Fruit fly (Drosophila melanogaster) whole organism, prepupa: ENCODE data around the gene Nf-YA.
A peak's percentile ranks its signal among the peaks of the same experiment; 100 is the strongest.

Source experiments
- CG10631 ChIP-seq: fragments of 200-800 bp; sonication (Bioruptor generic); optimal IDR thresholded peaks from 2 replicates; lab custom pipeline; 2016; ENCODE audit warnings: missing biosample characterization, missing genetic modification characterization
- CG11294 ChIP-seq: fragments of 200-800 bp; sonication (Bioruptor generic); IDR thresholded peaks from 2 replicates; pipeline ENCODE4 v1.3.6; 2022; ENCODE audit warnings: missing biosample characterization, missing genetic modification characterization
- CG15336 ChIP-seq: fragments of 200-800 bp; sonication (Bioruptor generic); IDR thresholded peaks from 2 replicates; pipeline ENCODE4 v1.3.6; 2022; ENCODE audit warnings: missing biosample characterization, missing genetic modification characterization
- CG1621 ChIP-seq: fragments of 200-800 bp; sonication (Bioruptor generic); optimal IDR thresholded peaks from 3 replicates; lab custom pipeline; 2018; ENCODE audit warnings: missing biosample characterization, mild to moderate bottlenecking, missing genetic modification characterization
- CG16779 ChIP-seq: fragments of 200-800 bp; sonication (Bioruptor generic); optimal IDR thresholded peaks from 3 replicates; lab custom pipeline; 2017; ENCODE audit warnings: missing biosample characterization, mild to moderate bottlenecking, missing genetic modification characterization
- CG3032 ChIP-seq: fragments of 200-800 bp; optimal IDR thresholded peaks from 2 replicates; lab custom pipeline; 2019; ENCODE audit warnings: missing biosample characterization, mild to moderate bottlenecking, missing genetic modification characterization, moderate library complexity
- CG31627 ChIP-seq: fragments of 200-800 bp; sonication (Bioruptor generic); optimal IDR thresholded peaks from 3 replicates; lab custom pipeline; 2016; ENCODE audit warnings: missing biosample characterization, missing genetic modification characterization
- CG32006 ChIP-seq: fragments of 200-800 bp; sonication (Bioruptor generic); optimal IDR thresholded peaks from 3 replicates; lab custom pipeline; 2017; ENCODE audit warnings: missing biosample characterization, mild to moderate bottlenecking, missing genetic modification characterization
- CG34406 ChIP-seq: fragments of 200-800 bp; sonication (Bioruptor generic); optimal IDR thresholded peaks from 3 replicates; lab custom pipeline; 2016; ENCODE audit warnings: missing biosample characterization, missing genetic modification characterization
- CG6163 ChIP-seq: fragments of 200-800 bp; sonication (Bioruptor generic); IDR thresholded peaks from 3 replicates; pipeline ENCODE4 v1.3.6; 2022; ENCODE audit warnings: missing biosample characterization, missing genetic modification characterization
- CG6276 ChIP-seq: fragments of 200-800 bp; sonication (Bioruptor generic); optimal IDR thresholded peaks from 2 replicates; lab custom pipeline; 2017; ENCODE audit warnings: missing biosample characterization, mild to moderate bottlenecking, missing genetic modification characterization
- CG6792 ChIP-seq: fragments of 200-800 bp; sonication (Bioruptor generic); optimal IDR thresholded peaks from 3 replicates; lab custom pipeline; 2016; ENCODE audit warnings: missing biosample characterization, missing genetic modification characterization
- CG6854 ChIP-seq: fragments of 200-800 bp; sonication (Bioruptor generic); optimal IDR thresholded peaks from 2 replicates; lab custom pipeline; 2017; ENCODE audit warnings: missing biosample characterization, mild to moderate bottlenecking, missing genetic modification characterization
- CG7368 ChIP-seq: fragments of 200-800 bp; sonication (Bioruptor generic); optimal IDR thresholded peaks from 3 replicates; lab custom pipeline; 2016; ENCODE audit warnings: missing biosample characterization, missing genetic modification characterization
- CG8119 ChIP-seq: fragments of 200-800 bp; sonication (Bioruptor generic); IDR thresholded peaks from 3 replicates; pipeline ENCODE4 v1.3.6; 2022; ENCODE audit warnings: missing biosample characterization, missing genetic modification characterization
- CG8319 ChIP-seq: fragments of 200-800 bp; sonication (Bioruptor generic); optimal IDR thresholded peaks from 3 replicates; lab custom pipeline; 2016; ENCODE audit warnings: missing biosample characterization, missing genetic modification characterization
- CG8632 ChIP-seq: fragments of 200-800 bp; sonication (Bioruptor generic); optimal IDR thresholded peaks from 3 replicates; lab custom pipeline; 2016; ENCODE audit warnings: missing biosample characterization, missing genetic modification characterization
- Eip78C ChIP-seq: fragments of 200-800 bp; sonication (Bioruptor generic); peaks from one replicate; lab custom pipeline; 2016; ENCODE audit warnings: missing biosample characterization, missing genetic modification characterization
- Ets21C ChIP-seq: fragments of 200-800 bp; sonication (Bioruptor generic); optimal IDR thresholded peaks from 3 replicates; lab custom pipeline; 2016; ENCODE audit warnings: missing biosample characterization, missing genetic modification characterization
- Gug ChIP-seq: fragments of 200-800 bp; sonication (Bioruptor generic); IDR thresholded peaks from 2 replicates; pipeline ENCODE4 v1.3.6; 2022; ENCODE audit warnings: missing biosample characterization, missing genetic modification characterization
- Hr39 ChIP-seq: fragments of 200-800 bp; sonication (Bioruptor generic); optimal IDR thresholded peaks from 2 replicates; lab custom pipeline; 2016; ENCODE audit warnings: missing biosample characterization, missing genetic modification characterization
- Met ChIP-seq: fragments of 200-800 bp; sonication (Bioruptor generic); optimal IDR thresholded peaks from 3 replicates; lab custom pipeline; 2016; ENCODE audit warnings: missing biosample characterization, missing genetic modification characterization
- Sox14 ChIP-seq: fragments of 200-800 bp; sonication (Bioruptor generic); optimal IDR thresholded peaks from 3 replicates; lab custom pipeline; 2016; ENCODE audit warnings: missing biosample characterization, missing genetic modification characterization
- cyc ChIP-seq: fragments of 200-800 bp; sonication (Bioruptor generic); optimal IDR thresholded peaks from 3 replicates; lab custom pipeline; 2016; ENCODE audit warnings: missing biosample characterization, missing genetic modification characterization
- dac ChIP-seq: fragments of 200-800 bp; sonication (Bioruptor generic); optimal IDR thresholded peaks from 2 replicates; lab custom pipeline; 2017; ENCODE audit warnings: missing biosample characterization, mild to moderate bottlenecking, missing genetic modification characterization
- dsx ChIP-seq: fragments of 200-800 bp; optimal IDR thresholded peaks from 3 replicates; lab custom pipeline; 2019; ENCODE audit warnings: missing biosample characterization, mild to moderate bottlenecking, missing genetic modification characterization, moderate library complexity; ENCODE audit not compliant: poor library complexity, severe bottlenecking
- eg ChIP-seq: fragments of 200-800 bp; sonication (Bioruptor generic); IDR thresholded peaks from 3 replicates; pipeline ENCODE4 v1.3.6; 2022; ENCODE audit warnings: missing biosample characterization, missing genetic modification characterization
- esn ChIP-seq: fragments of 200-800 bp; sonication (Bioruptor generic); optimal IDR thresholded peaks from 2 replicates; lab custom pipeline; 2016; ENCODE audit warnings: missing biosample characterization, mild to moderate bottlenecking, missing genetic modification characterization, moderate library complexity
- fd85E ChIP-seq: fragments of 200-800 bp; sonication (Bioruptor generic); optimal IDR thresholded peaks from 3 replicates; lab custom pipeline; 2016; ENCODE audit warnings: missing biosample characterization, missing genetic modification characterization
- fkh ChIP-seq: fragments of 200-800 bp; sonication (Bioruptor generic); optimal IDR thresholded peaks from 3 replicates; lab custom pipeline; 2017; ENCODE audit warnings: missing biosample characterization, mild to moderate bottlenecking, missing genetic modification characterization, moderate library complexity
- lz ChIP-seq: fragments of 200-800 bp; sonication (Bioruptor generic); optimal IDR thresholded peaks from 3 replicates; lab custom pipeline; 2016; ENCODE audit warnings: missing biosample characterization, missing genetic modification characterization
- net ChIP-seq: fragments of 200-800 bp; sonication (Bioruptor generic); optimal IDR thresholded peaks from 3 replicates; lab custom pipeline; 2016; ENCODE audit warnings: missing biosample characterization, missing genetic modification characterization
- pdm3 ChIP-seq: fragments of 200-800 bp; sonication (Bioruptor generic); optimal IDR thresholded peaks from 3 replicates; lab custom pipeline; 2016; ENCODE audit warnings: missing biosample characterization, missing genetic modification characterization
- salr ChIP-seq, 2 experiments: fragments of 200-800 bp; sonication (Bioruptor generic); optimal IDR thresholded peaks; 3 replicates each; lab custom pipeline; 2016 to 2018; ENCODE audit warnings: missing biosample characterization in 2 of 2, missing genetic modification characterization in 2 of 2, mild to moderate bottlenecking in 1 of 2
- ss ChIP-seq, 2 experiments: fragments of 200-800 bp; sonication (Bioruptor generic); optimal IDR thresholded peaks; 2 replicates in 1 of 2; 3 replicates in 1 of 2; lab custom pipeline; 2017 to 2018; ENCODE audit warnings: mild to moderate bottlenecking in 2 of 2, missing biosample characterization in 2 of 2, missing genetic modification characterization in 2 of 2, moderate library complexity in 1 of 2
- svp ChIP-seq: fragments of 200-800 bp; sonication (Bioruptor generic); peaks from one replicate; lab custom pipeline; 2016; ENCODE audit warnings: missing biosample characterization, missing genetic modification characterization
- vri ChIP-seq: fragments of 200-800 bp; sonication (Bioruptor generic); optimal IDR thresholded peaks from 3 replicates; lab custom pipeline; 2016; ENCODE audit warnings: missing biosample characterization, mild to moderate bottlenecking, missing genetic modification characterization

Nf-YA gene

dm6 chr3L:9489133-9489532 is 47.1 kb upstream of the Nf-YA start, which contains the start of gene CG32036:
Gene CG32036 (minus strand): TSS chr3L:9489233.
- TF ChIP-seq Met (GFP tag; lab: Kevin White, UChicago) (no peak), eg (GFP tag; lab: Robert Waterston, UW) (0 out of 3 replicates have a peak, but pooled peaks have one; percentile 36)

- TF ChIP-seq CG15336 (0 out of 2 replicates have a peak, but pooled peaks have one; percentile 27), CG11294 (GFP tag; lab: Robert Waterston, UW) (no peak), CG8632 (GFP tag; lab: Kevin White, UChicago) (no peak), CG8319 (GFP tag; lab: Kevin White, UChicago) (no peak), CG16779 (no peak), esn (GFP tag; lab: Kevin White, UChicago) (no peak), CG6276 (GFP tag; lab: Kevin White, UChicago) (no peak)
Measured at dm6 chr3L:9487586-9487985, 45.5 kb upstream of the Nf-YA start, which contains the start of gene pall. Gene pall (minus strand): TSS chr3L:9487790.

dm6 chr3L:9476829-9477228 is 34.8 kb upstream of the Nf-YA start, which contains the start of the genes Uch-L5 and Jarid2:
Gene Uch-L5 (minus strand): TSS chr3L:9476965.
Gene Jarid2 (plus strand): TSS chr3L:9477038.
- TF ChIP-seq CG32006 (GFP tag; lab: Kevin White, UChicago) (no peak), ss (GFP tag; optimal IDR thresholded peaks at IDR 0.05; lab: Kevin White, UChicago) (peak in 1 of 2 experiments; percentile 33), CG1621 (tag; lab: Kevin White, UChicago) (peak; percentile 59), fkh (peak; percentile 13), lz (GFP tag; lab: Kevin White, UChicago) (peak; percentile 35), net (GFP tag; lab: Kevin White, UChicago) (no peak), CG3032 (peak; percentile 27), CG10631 (no peak), CG8319 (GFP tag; lab: Kevin White, UChicago) (peak; percentile 9), pdm3 (no peak), Eip78C (GFP tag; lab: Kevin White, UChicago) (no peak), CG8119 (GFP tag; lab: Robert Waterston, UW) (no peak), CG6792 (peak; percentile 22), CG6163 (GFP tag; lab: Robert Waterston, UW) (no peak), cyc (GFP tag; lab: Kevin White, UChicago) (peak; percentile 65), vri (GFP tag; lab: Kevin White, UChicago) (peak; percentile 13), dac (GFP tag; lab: Kevin White, UChicago) (no peak), CG31627 (peak; percentile 63), Gug (GFP tag; lab: Robert Waterston, UW) (no peak), salr (GFP tag; optimal IDR thresholded peaks at IDR 0.05; lab: Kevin White, UChicago) (peak in 1 of 2 experiments; percentile 16), Sox14 (GFP tag; lab: Kevin White, UChicago) (peak; percentile 92), fd85E (GFP tag; lab: Kevin White, UChicago) (no peak), CG7368 (GFP tag; lab: Kevin White, UChicago) (no peak), esn (GFP tag; lab: Kevin White, UChicago) (peak; percentile 72), dsx (GFP tag; lab: Kevin White, UChicago) (no peak), CG6854 (GFP tag; lab: Kevin White, UChicago) (peak; percentile 73)

dm6 chr3L:9471151-9471903 is 29.3 kb upstream of the Nf-YA start:
- TF ChIP-seq Hr39 (GFP tag; lab: Kevin White, UChicago) (no peak), svp (GFP tag; lab: Kevin White, UChicago) (no peak), CG11294 (GFP tag; lab: Robert Waterston, UW) (no peak), fkh (no peak), CG6276 (GFP tag; lab: Kevin White, UChicago) (no peak), ss (GFP tag; optimal IDR thresholded peaks at IDR 0.05; lab: Kevin White, UChicago) (no peak), CG34406 (GFP tag; lab: Kevin White, UChicago) (no peak), Eip78C (GFP tag; lab: Kevin White, UChicago) (no peak), esn (GFP tag; lab: Kevin White, UChicago) (no peak), Met (GFP tag; lab: Kevin White, UChicago) (no peak), Ets21C (GFP tag; lab: Kevin White, UChicago) (no peak)
- TF ChIP-seq, all 60 proteins: peak for 0
